4 fruit fly cellular contexts compared by ENCODE assay signal in the genomic region with DNA sequence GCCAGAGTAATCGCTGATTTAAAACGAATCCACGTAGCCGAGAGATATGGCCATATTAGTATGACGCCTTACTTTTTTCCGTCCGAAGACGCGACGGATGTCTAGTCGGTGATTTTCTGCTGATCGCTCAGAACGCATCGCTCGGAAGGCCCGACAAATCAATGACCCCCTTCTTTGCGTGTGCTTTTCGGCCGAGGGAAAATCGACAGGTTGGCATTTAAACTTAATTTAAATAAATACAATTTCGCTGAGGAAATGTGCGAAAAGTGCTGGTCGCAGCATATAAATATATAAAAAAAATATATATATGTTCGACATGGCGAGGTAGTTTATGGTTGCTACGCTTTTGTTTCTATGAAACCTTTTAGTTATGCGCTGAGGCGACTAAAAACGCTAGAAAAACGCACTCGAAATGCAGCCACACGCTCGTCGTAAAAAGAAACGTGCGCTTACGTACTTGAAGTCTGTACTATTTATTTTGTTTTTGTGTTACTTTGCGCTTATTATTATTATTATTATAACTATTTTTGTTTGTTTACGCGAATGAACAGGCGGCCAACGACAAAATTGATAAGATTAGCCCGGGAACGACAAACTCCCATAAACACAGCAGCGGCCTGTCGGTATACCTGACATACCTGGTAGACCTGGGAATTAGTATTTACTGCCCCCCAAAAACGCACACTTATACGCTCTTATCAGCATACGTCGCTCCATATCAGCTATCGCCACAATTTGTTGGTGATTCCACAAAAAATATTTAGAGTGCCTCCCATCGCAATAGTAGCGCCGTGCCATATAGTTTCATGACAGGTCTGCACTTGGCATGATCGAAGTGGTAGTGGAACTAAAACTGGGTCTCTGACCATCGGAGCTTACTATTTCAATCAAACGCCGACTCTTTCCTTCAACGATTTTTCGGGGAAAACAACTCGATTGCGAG.
A peak's percentile ranks its signal among the peaks of the same experiment; 100 is the strongest.
TF ChIP-seq lines count a peak whose summit lies in the region.

No protein-coding gene starts in this region.

- TF ChIP-seq CTCF in whole organism, embryonic (GFP tag; optimal IDR thresholded peaks at IDR 0.05; lab: Kevin White, UChicago): no peak

TF ChIP-seq in whole organism, adult, 20 proteins besides CTCF, POLR2A, EP300 and RAD21:
- TF ChIP-seq CG12768 (GFP tag; optimal IDR thresholded peaks at IDR 0.05; lab: Kevin White, UChicago) (peak; percentile 32), Hr96 (GFP tag; optimal IDR thresholded peaks at IDR 0.05; lab: Kevin White, UChicago) (no peak), CG7101 (tag; optimal IDR thresholded peaks at IDR 0.05; lab: Kevin White, UChicago) (no peak), bab1 (GFP tag; optimal IDR thresholded peaks at IDR 0.05; lab: Kevin White, UChicago) (no peak), kay (GFP tag; lab: Kevin White, UChicago; ENCODE audit: borderline replicate concordance) (peak; percentile 84), Crg-1 (GFP tag; optimal IDR thresholded peaks at IDR 0.05; lab: Kevin White, UChicago) (peak; percentile 2), Clk (GFP tag; optimal IDR thresholded peaks at IDR 0.05; lab: Kevin White, UChicago) (peak; percentile 33), CG14711 (tag; optimal IDR thresholded peaks at IDR 0.05; lab: Kevin White, UChicago) (no peak), CG11617 (GFP tag; optimal IDR thresholded peaks at IDR 0.05; lab: Kevin White, UChicago) (no peak), toe (GFP tag; optimal IDR thresholded peaks at IDR 0.05; lab: Kevin White, UChicago) (no peak), tj (GFP tag; optimal IDR thresholded peaks at IDR 0.05; lab: Kevin White, UChicago) (peak; percentile 96), CG1620 (GFP tag; optimal IDR thresholded peaks at IDR 0.05; lab: Kevin White, UChicago) (no peak), cic (GFP tag; optimal IDR thresholded peaks at IDR 0.05; lab: Kevin White, UChicago) (peak; percentile 87), ovo (GFP tag; optimal IDR thresholded peaks at IDR 0.05; lab: Kevin White, UChicago) (no peak), pad (GFP tag; optimal IDR thresholded peaks at IDR 0.05; lab: Kevin White, UChicago) (no peak), cnc (optimal IDR thresholded peaks at IDR 0.05; lab: Kevin White, UChicago) (no peak), CG33017 (tag; optimal IDR thresholded peaks at IDR 0.05; lab: Kevin White, UChicago) (peak; percentile 28), CG7045 (GFP tag; optimal IDR thresholded peaks at IDR 0.05; lab: Kevin White, UChicago) (no peak), CG5204 (GFP tag; optimal IDR thresholded peaks at IDR 0.05; lab: Kevin White, UChicago) (no peak), Mnt (GFP tag; optimal IDR thresholded peaks at IDR 0.05; lab: Kevin White, UChicago) (peak; percentile 64)

TF ChIP-seq in whole organism, embryonic, 481 proteins besides CTCF, POLR2A, EP300 and RAD21 (continues in another document):
- TF ChIP-seq chn (GFP tag; optimal IDR thresholded peaks at IDR 0.05; lab: Kevin White, UChicago) (no peak), CG11696 (GFP tag; IDR thresholded peaks at IDR 0.05; lab: Robert Waterston, UW) (0 out of 2 replicates have a peak, but pooled peaks have one; percentile 34), CG13296 (GFP tag; optimal IDR thresholded peaks at IDR 0.05; lab: Kevin White, UChicago) (peak; percentile 38), exex (tag; optimal IDR thresholded peaks at IDR 0.05; lab: Kevin White, UChicago) (peak; percentile 92), H2.0 (GFP tag; IDR thresholded peaks at IDR 0.05; lab: Robert Waterston, UW) (0 out of 2 replicates have a peak, but pooled peaks have one; percentile 5), nau (GFP tag; optimal IDR thresholded peaks at IDR 0.05; lab: Kevin White, UChicago) (no peak), CG2199 (GFP tag; IDR thresholded peaks at IDR 0.05; lab: Robert Waterston, UW) (0 out of 3 replicates have a peak, but pooled peaks have one; percentile 54), CG34376 (GFP tag; optimal IDR thresholded peaks at IDR 0.05; lab: Kevin White, UChicago) (peak; percentile 89), lilli (GFP tag; optimal IDR thresholded peaks at IDR 0.05; lab: Kevin White, UChicago) (no peak), salm (tag; optimal IDR thresholded peaks at IDR 0.05; lab: Kevin White, UChicago) (peak; percentile 57), Atf-2 (GFP tag; optimal IDR thresholded peaks at IDR 0.05; lab: Kevin White, UChicago) (no peak), CG17385 (GFP tag; optimal IDR thresholded peaks at IDR 0.05; lab: Kevin White, UChicago) (peak; percentile 5), CG4328 (GFP tag; optimal IDR thresholded peaks at IDR 0.05; lab: Kevin White, UChicago) (no peak), CG33213 (GFP tag; optimal IDR thresholded peaks at IDR 0.05; lab: Kevin White, UChicago) (no peak), CG7271 (tag; optimal IDR thresholded peaks at IDR 0.05; lab: Kevin White, UChicago) (no peak), schlank (tag; optimal IDR thresholded peaks at IDR 0.05; lab: Kevin White, UChicago) (peak; percentile 14), zfh1 (GFP tag; IDR thresholded peaks at IDR 0.05; lab: Robert Waterston, UW) (no peak), tio (GFP tag; optimal IDR thresholded peaks at IDR 0.05; lab: Kevin White, UChicago) (no peak), CG15601 (tag; optimal IDR thresholded peaks at IDR 0.05; lab: Kevin White, UChicago) (peak; percentile 21), CG30431 (GFP tag; optimal IDR thresholded peaks at IDR 0.05; lab: Kevin White, UChicago) (no peak)

TF ChIP-seq in whole organism, prepupa, 60 proteins besides CTCF, POLR2A, EP300 and RAD21:
- no peak for TF ChIP-seq Lpt (GFP tag; optimal IDR thresholded peaks at IDR 0.05; lab: Kevin White, UChicago)
- no peak for TF ChIP-seq CG7368 (GFP tag; optimal IDR thresholded peaks at IDR 0.05; lab: Kevin White, UChicago)
- TF ChIP-seq Eip78C (GFP tag; lab: Kevin White, UChicago): no peak
- TF ChIP-seq fkh (GFP tag; optimal IDR thresholded peaks at IDR 0.05; lab: Kevin White, UChicago): peak; percentile 77
- TF ChIP-seq CG10669 (GFP tag; optimal IDR thresholded peaks at IDR 0.05; lab: Kevin White, UChicago): no peak
- no peak for TF ChIP-seq CG9139 (GFP tag; optimal IDR thresholded peaks at IDR 0.05; lab: Kevin White, UChicago)

TF ChIP-seq in whole organism, wandering third instar larva, 38 proteins besides CTCF, POLR2A, EP300 and RAD21:
- TF ChIP-seq Rel (GFP tag; optimal IDR thresholded peaks at IDR 0.05; lab: Kevin White, UChicago): no peak
- peak; percentile 92 for TF ChIP-seq Rel (tag; optimal IDR thresholded peaks at IDR 0.05; lab: Kevin White, UChicago)
- TF ChIP-seq CrebA (GFP tag; optimal IDR thresholded peaks at IDR 0.05; lab: Kevin White, UChicago; ENCODE audit: borderline replicate concordance): peak; percentile 48
- no peak for TF ChIP-seq Hnf4 (GFP tag; optimal IDR thresholded peaks at IDR 0.05; lab: Kevin White, UChicago)
- no peak for TF ChIP-seq Hr83 (GFP tag; optimal IDR thresholded peaks at IDR 0.05; lab: Kevin White, UChicago; ENCODE audit: poor library complexity, severe bottlenecking)
- TF ChIP-seq Hr78 (GFP tag; optimal IDR thresholded peaks at IDR 0.05; lab: Kevin White, UChicago): no peak
- no peak for TF ChIP-seq sv (GFP tag; optimal IDR thresholded peaks at IDR 0.05; lab: Kevin White, UChicago)
TF ChIP-seq in whole organism, wandering third instar larva: peak in this region for 2.
